Worm (Caenorhabditis elegans): ENCODE results near the gene F57C2.5.
A peak's percentile ranks its signal among the peaks of the same experiment; 100 is the strongest.

The F57C2.5 gene

ce11 chrII:14561549-14562115 lies 33.6 kb upstream of the F57C2.5 start, which contains the start of gene mog-4 (continued):
- TF ChIP-seq ceh-8 (GFP tag; optimal IDR thresholded peaks at IDR 0.05) (peak; percentile 95), nhr-237 (tag; optimal IDR thresholded peaks at IDR 0.05) (peak; percentile 46), dsc-1 (tag; optimal IDR thresholded peaks at IDR 0.05) (peak; percentile 98), mep-1 (tag; optimal IDR thresholded peaks at IDR 0.05) (peak; percentile 88), rnt-1 (tag; optimal IDR thresholded peaks at IDR 0.05) (peak; percentile 96), nhr-85 (tag) (peak; percentile 98), ceh-90 (tag; optimal IDR thresholded peaks at IDR 0.05) (peak; percentile 82), swsn-7 (tag; optimal IDR thresholded peaks at IDR 0.05) (peak; percentile 97), lin-35 (GFP tag; optimal IDR thresholded peaks at IDR 0.05) (peak; percentile 69 to 86), ces-1 (GFP tag; optimal IDR thresholded peaks at IDR 0.05) (peak; percentile 34), lin-15B (tag; optimal IDR thresholded peaks at IDR 0.05) (peak; percentile 73), tbx-2 (tag; optimal IDR thresholded peaks at IDR 0.05) (peak; percentile 97), hlh-4 (tag; optimal IDR thresholded peaks at IDR 0.05) (peak; percentile 67), grh-1 (GFP tag; IDR thresholded peaks at IDR 0.05) (peak; percentile 99), sox-4 (tag; optimal IDR thresholded peaks at IDR 0.05) (peak; percentile 93), lin-39 (tag; optimal IDR thresholded peaks at IDR 0.05) (peak; percentile 38), egl-13 (tag; optimal IDR thresholded peaks at IDR 0.05) (peak; percentile 96), nhr-77 (tag; optimal IDR thresholded peaks at IDR 0.05) (peak; percentile 95), mdl-1 (tag; optimal IDR thresholded peaks at IDR 0.05) (peak in 1 of 2 experiments; percentile 81), unc-86 (tag; optimal IDR thresholded peaks at IDR 0.05) (peak; percentile 97), dpl-1 (GFP tag; optimal IDR thresholded peaks at IDR 0.05) (peak; percentile 74 to 83 (median 77)), jun-1 (tag; optimal IDR thresholded peaks at IDR 0.05) (peak; percentile 74), nhr-71 (tag; optimal IDR thresholded peaks at IDR 0.05) (peak; percentile 99), fos-1 (tag; optimal IDR thresholded peaks at IDR 0.05) (peak; percentile 26), pax-3 (tag; optimal IDR thresholded peaks at IDR 0.05) (peak; percentile 98), elt-2 (tag; optimal IDR thresholded peaks at IDR 0.05) (peak; percentile 86), unc-130 (tag; optimal IDR thresholded peaks at IDR 0.05) (peak; percentile 81)

- no peak for TF ChIP-seq sptf-1 (tag; optimal IDR thresholded peaks at IDR 0.05)
- no peak for TF ChIP-seq isw-1 (GFP tag; IDR thresholded peaks at IDR 0.05)
- no peak for TF ChIP-seq sup-37 (GFP tag; optimal IDR thresholded peaks at IDR 0.05)
- TF ChIP-seq elt-2 (tag; optimal IDR thresholded peaks at IDR 0.05): no peak
- TF ChIP-seq fkh-10 (GFP tag; optimal IDR thresholded peaks at IDR 0.05): peak; percentile 55
- no peak for TF ChIP-seq sox-4 (tag; optimal IDR thresholded peaks at IDR 0.05)
- no peak for TF ChIP-seq pqm-1 (tag; optimal IDR thresholded peaks at IDR 0.05)
- no peak for TF ChIP-seq ces-1 (GFP tag; optimal IDR thresholded peaks at IDR 0.05)
These were observed 27.0 kb upstream of the F57C2.5 start for ce11 chrII:14555019-14555418.

- no peak for TF ChIP-seq sup-37 (GFP tag; optimal IDR thresholded peaks at IDR 0.05)
- no peak for TF ChIP-seq ama-1 (optimal IDR thresholded peaks at IDR 0.05)
- no peak for TF ChIP-seq isw-1 (GFP tag; IDR thresholded peaks at IDR 0.05)
These were observed 22.6 kb upstream of the F57C2.5 start, which contains the start of gene nlp-41 for ce11 chrII:14550613-14551012. Gene nlp-41 (plus strand): TSS chrII:14550913.

ce11 chrII:14548691-14549090 lies 20.7 kb upstream of the F57C2.5 start, which contains the start of gene gcy-29:
Gene gcy-29 (minus strand): TSS chrII:14548791.
- no peak for TF ChIP-seq jun-1 (tag; optimal IDR thresholded peaks at IDR 0.05)
- no peak for TF ChIP-seq ztf-11 (tag; optimal IDR thresholded peaks at IDR 0.05)
- TF ChIP-seq egl-13 (tag; optimal IDR thresholded peaks at IDR 0.05): peak; percentile 28
- TF ChIP-seq ceh-90 (tag; optimal IDR thresholded peaks at IDR 0.05): no peak
- TF ChIP-seq zip-4 (GFP tag; optimal IDR thresholded peaks at IDR 0.05): no peak
- no peak for TF ChIP-seq egl-27 (tag; optimal IDR thresholded peaks at IDR 0.05)
- TF ChIP-seq hlh-17 (GFP tag; optimal IDR thresholded peaks at IDR 0.05; ENCODE audit: borderline replicate concordance): no peak
- no peak for TF ChIP-seq lin-13 (GFP tag; optimal IDR thresholded peaks at IDR 0.05)
- no peak for TF ChIP-seq mef-2 (tag; optimal IDR thresholded peaks at IDR 0.05)
- no peak for TF ChIP-seq sox-4 (tag; optimal IDR thresholded peaks at IDR 0.05)
- TF ChIP-seq mab-9 (GFP tag; IDR thresholded peaks at IDR 0.05): no peak
- peak; percentile 81 for TF ChIP-seq dsc-1 (tag; optimal IDR thresholded peaks at IDR 0.05)

All from whole organism, L1 larva.